Worm (Caenorhabditis elegans): ENCODE measurements around the gene adh-5.

DNA sequence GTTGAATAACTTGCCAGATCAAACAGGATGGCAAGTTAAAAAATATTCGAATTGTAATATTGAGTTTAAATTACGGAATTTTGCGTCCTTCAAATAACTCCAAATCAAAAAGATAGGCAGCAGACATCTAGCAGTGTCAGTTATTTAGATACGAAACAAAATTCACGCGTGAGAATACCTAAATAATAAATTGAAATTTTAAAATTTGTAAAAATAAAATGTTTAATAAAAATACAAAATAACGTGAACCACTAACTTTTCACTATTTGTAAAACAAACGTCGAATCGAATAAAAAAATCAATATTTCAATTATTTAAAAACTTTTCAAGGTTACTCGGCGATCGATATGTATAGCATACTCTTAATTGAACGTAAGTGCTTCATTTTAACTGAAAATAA, 35.6 kb upstream of the adh-5 start, which contains the start of gene T02B11.9:
- TF ChIP-seq flt-1 (GFP tag; IDR thresholded peaks at IDR 0.05) (no peak), klf-2 (GFP tag; conservative IDR thresholded peaks at IDR 0.05) (no peak), med-1 (GFP tag; optimal IDR thresholded peaks at IDR 0.05; ENCODE audit: insufficient read depth) (no peak), cog-1 (tag; optimal IDR thresholded peaks at IDR 0.05) (no peak), T22C8.4 (GFP tag; IDR thresholded peaks at IDR 0.05) (no peak)
